Worm (Caenorhabditis elegans): ENCODE measurements around the gene R09E10.5.

R09E10.5 gene

DNA sequence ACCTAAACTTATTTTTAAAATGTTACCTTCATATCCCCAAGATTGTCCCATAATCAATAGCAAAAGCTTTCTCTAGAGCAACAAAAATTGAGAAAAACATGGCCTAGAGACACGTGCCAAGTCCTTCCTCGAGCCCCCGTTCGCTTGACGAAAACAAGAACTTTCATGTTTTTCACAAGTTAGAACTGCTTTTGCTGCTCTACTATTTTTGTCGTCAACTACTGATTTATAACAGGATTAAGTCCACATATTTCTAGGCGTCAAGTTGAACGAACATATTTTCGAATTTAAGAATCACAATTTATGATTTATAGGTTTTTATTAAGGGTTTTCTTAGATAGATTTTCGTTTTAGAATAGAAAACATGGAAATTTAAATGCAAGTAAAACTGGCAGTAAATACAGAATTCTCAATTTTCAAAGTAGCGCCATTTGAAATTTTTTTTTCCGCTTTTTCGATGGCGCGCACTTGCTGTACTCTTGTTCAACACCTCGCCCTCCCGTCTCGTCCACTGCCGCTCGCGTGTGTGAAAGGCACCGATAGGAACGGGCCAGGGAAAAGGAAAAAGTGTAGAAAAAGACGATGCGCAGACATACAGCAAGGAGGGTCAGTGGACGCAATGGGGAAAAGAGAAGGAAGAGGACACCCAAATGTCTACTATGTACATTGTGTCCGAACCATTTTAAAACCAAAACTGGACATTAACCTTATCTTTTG is 17.8 kb downstream of the R09E10.5 start, which contains the start of gene rad-51:
Gene rad-51 (minus strand): TSS at position 51 of the 717 bp plus-strand sequence.
- TF ChIP-seq snpc-1.2 (GFP tag; IDR thresholded peaks at IDR 0.05) (no peak), Y75B8A.6 (GFP tag; IDR thresholded peaks at IDR 0.05) (no peak), php-3 (GFP tag; IDR thresholded peaks at IDR 0.05) (no peak), nhr-28 (tag; optimal IDR thresholded peaks at IDR 0.05) (peak; percentile 76), pqm-1 (tag; optimal IDR thresholded peaks at IDR 0.05) (no peak), ces-1 (GFP tag; optimal IDR thresholded peaks at IDR 0.05) (no peak), unc-39 (tag; optimal IDR thresholded peaks at IDR 0.05) (no peak), lin-38 (GFP tag; IDR thresholded peaks at IDR 0.05) (peak; percentile 77), hif-1 (tag; optimal IDR thresholded peaks at IDR 0.05) (peak in 1 of 2 experiments; percentile 25), dpl-1 (GFP tag; optimal IDR thresholded peaks at IDR 0.05) (peak; percentile 83), hmg-1.1 (GFP tag; IDR thresholded peaks at IDR 0.05) (peak; percentile 81), spr-3 (GFP tag; optimal IDR thresholded peaks at IDR 0.05) (no peak), hlh-30 (tag; optimal IDR thresholded peaks at IDR 0.05; ENCODE audit: insufficient read depth) (peak; percentile 64), aha-1 (tag) (peak; percentile 3), ctbp-1 (GFP tag; IDR thresholded peaks at IDR 0.05) (0 out of 2 replicates have a peak, but pooled peaks have one; percentile 34), dmd-8 (GFP tag; IDR thresholded peaks at IDR 0.05) (no peak), attf-4 (tag; optimal IDR thresholded peaks at IDR 0.05) (no peak), dve-1 (tag; optimal IDR thresholded peaks at IDR 0.05; ENCODE audit: insufficient read depth) (peak; percentile 47), Y105C5A.15 (GFP tag; IDR thresholded peaks at IDR 0.05) (no peak), unc-62 (GFP tag; optimal IDR thresholded peaks at IDR 0.05 in 1 of 2) (peak in 1 of 2 experiments; percentile 85), unc-62 (tag; optimal IDR thresholded peaks at IDR 0.05) (no peak), cey-2 (tag; optimal IDR thresholded peaks at IDR 0.05; ENCODE audit: borderline replicate concordance, insufficient read depth) (no peak), madf-5 (GFP tag; IDR thresholded peaks at IDR 0.05) (no peak), dmd-6 (GFP tag; IDR thresholded peaks at IDR 0.05) (peak; percentile 42; the same call in 1 of the 2 replicates), dmd-9 (GFP tag; IDR thresholded peaks at IDR 0.05) (no peak), jun-1 (tag; optimal IDR thresholded peaks at IDR 0.05) (peak; percentile 15), pha-4 (GFP tag; IDR thresholded peaks at IDR 0.05) (no peak), pha-4 (tag; optimal IDR thresholded peaks at IDR 0.05) (no peak), mes-2 (tag; optimal IDR thresholded peaks at IDR 0.05; ENCODE audit: poor library complexity, severe bottlenecking) (peak; percentile 76), lin-39 (tag; optimal IDR thresholded peaks at IDR 0.05) (no peak), vab-7 (GFP tag; IDR thresholded peaks at IDR 0.05) (no peak), zip-2 (tag; optimal IDR thresholded peaks at IDR 0.05) (no peak), aly-2 (tag; optimal IDR thresholded peaks at IDR 0.05) (no peak), arid-1 (GFP tag; conservative IDR thresholded peaks at IDR 0.05) (0 out of 2 replicates have a peak, but pooled peaks have one; percentile 14), ceh-44 (GFP tag; IDR thresholded peaks at IDR 0.05) (no peak), daf-12 (tag; optimal IDR thresholded peaks at IDR 0.05) (no peak), egl-27 (tag; optimal IDR thresholded peaks at IDR 0.05) (no peak), Y5F2A.4 (GFP tag; optimal IDR thresholded peaks at IDR 0.05) (no peak), ama-1 (optimal IDR thresholded peaks at IDR 0.05) (no peak), lin-15B (tag; optimal IDR thresholded peaks at IDR 0.05) (no peak), set-16 (GFP tag; IDR thresholded peaks at IDR 0.05) (peak; percentile 17; the same call in 1 of the 2 replicates), T26A8.4 (GFP tag; IDR thresholded peaks at IDR 0.05) (peak; percentile 51), ZK546.5 (tag; optimal IDR thresholded peaks at IDR 0.05) (no peak), tra-1 (GFP tag; IDR thresholded peaks at IDR 0.05) (no peak), nhr-48 (tag; optimal IDR thresholded peaks at IDR 0.05) (no peak), rbr-2 (tag; optimal IDR thresholded peaks at IDR 0.05) (peak; percentile 67), ceh-20 (GFP tag; IDR thresholded peaks at IDR 0.05) (peak; percentile 32; the same call in 1 of the 2 replicates), lin-1 (GFP tag; IDR thresholded peaks at IDR 0.05) (no peak), hlh-11 (tag; optimal IDR thresholded peaks at IDR 0.05) (peak; percentile 70), D1046.2 (GFP tag; IDR thresholded peaks at IDR 0.05) (no peak)
